Worm (Caenorhabditis elegans) whole organism, midembryonic: ENCODE data around the gene cnc-7.
"Not testable (repeated sequence)": the region's sequence is repeated elsewhere in the genome, so short reads cannot be mapped to it uniquely, and the experiment has no call there.

Experiments used
- T22C8.4 ChIP-seq: fragments of 200-800 bp; sonication (Bioruptor generic); IDR thresholded peaks from 2 replicates; pipeline ENCODE4 v1.3.6; 2022; ENCODE audit warnings: missing genetic modification characterization, missing compliant biosample characterization
- cog-1 ChIP-seq: sonication (generic microtip); optimal IDR thresholded peaks from 2 replicates; lab custom pipeline; 2016; ENCODE audit warnings: missing genetic modification characterization, missing compliant biosample characterization
- flt-1 ChIP-seq: fragments of 200-800 bp; sonication (Bioruptor generic); IDR thresholded peaks from 2 replicates; pipeline ENCODE4 v1.3.6; 2022; ENCODE audit warnings: missing genetic modification characterization, missing compliant biosample characterization
- klf-2 ChIP-seq: fragments of 200-800 bp; sonication (Bioruptor generic); conservative IDR thresholded peaks from 2 replicates; pipeline ENCODE4 v1.3.6; 2022; ENCODE audit warnings: missing genetic modification reagents, missing genetic modification characterization, missing compliant biosample characterization
- med-1 ChIP-seq: sonication (generic microtip); optimal IDR thresholded peaks from 2 replicates; lab custom pipeline; 2017; ENCODE audit warnings: missing genetic modification characterization, mild to moderate bottlenecking, missing compliant biosample characterization, antibody characterized with exemption, missing genetic modification reagents; ENCODE audit not compliant: insufficient read depth
- ref-1 ChIP-seq: fragments of 200-800 bp; sonication (Bioruptor generic); conservative IDR thresholded peaks from 2 replicates; pipeline ENCODE4 v1.3.6; 2022; ENCODE audit warnings: missing genetic modification reagents, missing genetic modification characterization, missing compliant biosample characterization
- tab-1 ChIP-seq: fragments of 200-800 bp; sonication (Bioruptor generic); IDR thresholded peaks from 2 replicates; pipeline ENCODE4 v1.3.6; 2022; ENCODE audit warnings: missing genetic modification characterization, missing compliant biosample characterization
- ztf-23 ChIP-seq: fragments of 200-800 bp; sonication (Bioruptor generic); IDR thresholded peaks from 2 replicates; pipeline ENCODE4 v1.3.6; 2022; ENCODE audit warnings: missing genetic modification reagents, missing genetic modification characterization, missing compliant biosample characterization
- ztf-29 ChIP-seq: fragments of 200-800 bp; sonication (Bioruptor generic); IDR thresholded peaks from 2 replicates; pipeline ENCODE4 v1.3.6; 2022; ENCODE audit warnings: missing genetic modification reagents, missing genetic modification characterization, missing compliant biosample characterization

cnc-7 gene

ce11 chrV:20393773-20394172 lies at the start of gene cnc-7:
Gene cnc-7 (plus strand): TSS chrV:20394073.
- no peak for TF ChIP-seq ref-1 (GFP tag; lab: Robert Waterston, UW)
- TF ChIP-seq med-1 (GFP tag; lab: Kevin White, UChicago) = no peak
- no peak for TF ChIP-seq T22C8.4 (GFP tag; lab: Robert Waterston, UW)
- TF ChIP-seq klf-2 (GFP tag; lab: Robert Waterston, UW) = no peak
- TF ChIP-seq ztf-29 (GFP tag; lab: Robert Waterston, UW) = no peak

ce11 chrV:20344889-20345288 lies 49.0 kb upstream of the cnc-7 start, which contains the start of gene Y38H6A.3:
Gene Y38H6A.3 (plus strand): TSS chrV:20345189.
- no peak for TF ChIP-seq ztf-29 (GFP tag; lab: Robert Waterston, UW)
- TF ChIP-seq ztf-23 (GFP tag; lab: Robert Waterston, UW) = no peak
- no peak for TF ChIP-seq T22C8.4 (GFP tag; lab: Robert Waterston, UW)
- TF ChIP-seq med-1 (GFP tag; lab: Kevin White, UChicago) = no peak
- TF ChIP-seq klf-2 (GFP tag; lab: Robert Waterston, UW) = no peak
- TF ChIP-seq flt-1 (GFP tag; lab: Robert Waterston, UW) = no peak
- no peak for TF ChIP-seq ref-1 (GFP tag; lab: Robert Waterston, UW)
- no peak for TF ChIP-seq tab-1 (GFP tag; lab: Robert Waterston, UW)
- TF ChIP-seq cog-1 (tag; lab: Kevin White, UChicago) = no peak

- no peak for TF ChIP-seq ztf-29 (GFP tag; lab: Robert Waterston, UW)
- TF ChIP-seq ref-1 (GFP tag; lab: Robert Waterston, UW) = no peak
- TF ChIP-seq flt-1 (GFP tag; lab: Robert Waterston, UW) = no peak
- TF ChIP-seq cog-1 (tag; lab: Kevin White, UChicago) = no peak
- no peak for TF ChIP-seq ztf-23 (GFP tag; lab: Robert Waterston, UW)
- TF ChIP-seq tab-1 (GFP tag; lab: Robert Waterston, UW) = no peak
- no peak for TF ChIP-seq klf-2 (GFP tag; lab: Robert Waterston, UW)
- no peak for TF ChIP-seq T22C8.4 (GFP tag; lab: Robert Waterston, UW)
- TF ChIP-seq med-1 (GFP tag; lab: Kevin White, UChicago) = no peak
Observed at ce11 chrV:20347625-20348024, 46.2 kb upstream of the cnc-7 start.

ce11 chrV:20350382-20350781 lies 43.5 kb upstream of the cnc-7 start:
- TF ChIP-seq flt-1 (GFP tag; lab: Robert Waterston, UW) (no peak), klf-2 (GFP tag; lab: Robert Waterston, UW) (no peak)

- TF ChIP-seq tab-1 (GFP tag; lab: Robert Waterston, UW) (no peak), T22C8.4 (GFP tag; lab: Robert Waterston, UW) (no peak), ztf-29 (GFP tag; lab: Robert Waterston, UW) (no peak), med-1 (GFP tag; lab: Kevin White, UChicago) (no peak), cog-1 (tag; lab: Kevin White, UChicago) (no peak), flt-1 (GFP tag; lab: Robert Waterston, UW) (no peak), ref-1 (GFP tag; lab: Robert Waterston, UW) (no peak), klf-2 (GFP tag; lab: Robert Waterston, UW) (no peak), ztf-23 (GFP tag; lab: Robert Waterston, UW) (no peak)
Observed at ce11 chrV:20351195-20351594, 42.7 kb upstream of the cnc-7 start, which contains the start of gene K02E2.1. Gene K02E2.1 (plus strand): TSS chrV:20351495.

ce11 chrV:20356472-20356871 lies 37.4 kb upstream of the cnc-7 start, which contains the start of gene grd-11:
Gene grd-11 (plus strand): TSS chrV:20356772.
- TF ChIP-seq flt-1 (GFP tag; lab: Robert Waterston, UW) (no peak), med-1 (GFP tag; lab: Kevin White, UChicago) (no peak), klf-2 (GFP tag; lab: Robert Waterston, UW) (no peak), ref-1 (GFP tag; lab: Robert Waterston, UW) (no peak), T22C8.4 (GFP tag; lab: Robert Waterston, UW) (no peak), ztf-29 (GFP tag; lab: Robert Waterston, UW) (no peak), ztf-23 (GFP tag; lab: Robert Waterston, UW) (no peak), cog-1 (tag; lab: Kevin White, UChicago) (no peak)

ce11 chrV:20366839-20367238 lies 27.0 kb upstream of the cnc-7 start, which contains the start of gene K02E2.8:
Gene K02E2.8 (minus strand): TSS chrV:20366939.
- no peak for TF ChIP-seq ref-1 (GFP tag; lab: Robert Waterston, UW)
- TF ChIP-seq tab-1 (GFP tag; lab: Robert Waterston, UW) = no peak
- no peak for TF ChIP-seq ztf-29 (GFP tag; lab: Robert Waterston, UW)
- no peak for TF ChIP-seq med-1 (GFP tag; lab: Kevin White, UChicago)
- TF ChIP-seq klf-2 (GFP tag; lab: Robert Waterston, UW) = no peak
- no peak for TF ChIP-seq cog-1 (tag; lab: Kevin White, UChicago)
- no peak for TF ChIP-seq ztf-23 (GFP tag; lab: Robert Waterston, UW)
- TF ChIP-seq T22C8.4 (GFP tag; lab: Robert Waterston, UW) = no peak
- no peak for TF ChIP-seq flt-1 (GFP tag; lab: Robert Waterston, UW)

- not testable (repeated sequence) for TF ChIP-seq cog-1 (tag; lab: Kevin White, UChicago); ztf-29 (GFP tag; lab: Robert Waterston, UW); flt-1 (GFP tag; lab: Robert Waterston, UW)
Observed at ce11 chrV:20369153-20369552, 24.7 kb upstream of the cnc-7 start, which contains the start of gene srh-177. Gene srh-177 (minus strand): TSS chrV:20369253.

ce11 chrV:20374484-20374883 lies 19.4 kb upstream of the cnc-7 start:
- TF ChIP-seq ztf-23 (GFP tag; lab: Robert Waterston, UW) = no peak
- TF ChIP-seq cog-1 (tag; lab: Kevin White, UChicago) = no peak
- no peak for TF ChIP-seq flt-1 (GFP tag; lab: Robert Waterston, UW)
- no peak for TF ChIP-seq ref-1 (GFP tag; lab: Robert Waterston, UW)
- TF ChIP-seq tab-1 (GFP tag; lab: Robert Waterston, UW) = no peak
- TF ChIP-seq T22C8.4 (GFP tag; lab: Robert Waterston, UW) = no peak
- TF ChIP-seq klf-2 (GFP tag; lab: Robert Waterston, UW) = no peak
- TF ChIP-seq med-1 (GFP tag; lab: Kevin White, UChicago) = no peak
- TF ChIP-seq ztf-29 (GFP tag; lab: Robert Waterston, UW) = no peak
